Worm (Caenorhabditis elegans) whole organism, early embryonic: ENCODE results near the gene Y45G5AM.7.
"Not testable (repeated sequence)": the region's sequence is repeated elsewhere in the genome, so short reads cannot be mapped to it uniquely, and the experiment has no call there.

Experiments used
- B0310.2 ChIP-seq: sonication (generic microtip); optimal IDR thresholded peaks from 2 replicates; lab custom pipeline; 2016; ENCODE audit warnings: mild to moderate bottlenecking, missing genetic modification characterization, missing compliant biosample characterization
- F13C5.2 ChIP-seq: sonication (generic microtip); optimal IDR thresholded peaks from 2 replicates; lab custom pipeline; 2017; ENCODE audit warnings: mild to moderate bottlenecking, missing genetic modification characterization, inconsistent platforms, missing compliant biosample characterization
- aly-1 ChIP-seq: sonication (generic microtip); optimal IDR thresholded peaks from 2 replicates; lab custom pipeline; 2016; ENCODE audit warnings: missing genetic modification characterization, missing compliant biosample characterization
- ama-1 ChIP-seq: fragments of 150-350 bp; optimal IDR thresholded peaks from 2 replicates; lab custom pipeline; 2014
- ceh-13 ChIP-seq: fragments of 200-800 bp; sonication (Bioruptor generic); optimal IDR thresholded peaks from 2 replicates; lab custom pipeline; 2018; ENCODE audit warnings: mild to moderate bottlenecking, missing genetic modification characterization, missing compliant biosample characterization
- ceh-36 ChIP-seq: sonication (generic microtip); optimal IDR thresholded peaks from 2 replicates; lab custom pipeline; 2016; ENCODE audit warnings: missing genetic modification characterization, inconsistent platforms, missing compliant biosample characterization
- ets-7 ChIP-seq: sonication (generic microtip); optimal IDR thresholded peaks from 2 replicates; lab custom pipeline; 2016; ENCODE audit warnings: missing genotype, missing genetic modification characterization, missing compliant biosample characterization
- flt-1 ChIP-seq: fragments of 200-800 bp; sonication (Bioruptor generic); IDR thresholded peaks from 2 replicates; pipeline ENCODE4 v1.3.6; 2022; ENCODE audit warnings: missing genetic modification characterization, missing compliant biosample characterization
- hmbx-1 ChIP-seq: sonication (generic microtip); optimal IDR thresholded peaks from 2 replicates; lab custom pipeline; 2016; ENCODE audit warnings: mild to moderate bottlenecking, missing genetic modification characterization, missing compliant biosample characterization
- hmg-4 ChIP-seq: fragments of 200-800 bp; sonication (Bioruptor generic); optimal IDR thresholded peaks from 2 replicates; lab custom pipeline; 2018; ENCODE audit warnings: mild to moderate bottlenecking, missing genetic modification characterization, missing compliant biosample characterization
- hnd-1 ChIP-seq: sonication (generic microtip); optimal IDR thresholded peaks from 2 replicates; lab custom pipeline; 2016; ENCODE audit warnings: missing genetic modification characterization, missing compliant biosample characterization
- pes-1 ChIP-seq: fragments of 200-800 bp; sonication (Bioruptor generic); IDR thresholded peaks from 2 replicates; pipeline ENCODE4 v1.3.6; 2022; ENCODE audit warnings: missing genetic modification reagents, missing genetic modification characterization, missing compliant biosample characterization
- scrt-1 ChIP-seq: fragments of 200-800 bp; sonication (Bioruptor generic); IDR thresholded peaks from 2 replicates; pipeline ENCODE4 v1.3.6; 2022; ENCODE audit warnings: missing genetic modification characterization, missing compliant biosample characterization
- sea-1 ChIP-seq: fragments of 200-800 bp; sonication (Bioruptor generic); conservative IDR thresholded peaks from 2 replicates; pipeline ENCODE4 v1.3.6; 2022; ENCODE audit warnings: missing genetic modification characterization, missing compliant biosample characterization
- tbx-11 ChIP-seq: fragments of 200-800 bp; sonication (Bioruptor generic); IDR thresholded peaks from 2 replicates; pipeline ENCODE4 v1.3.6; 2022; ENCODE audit warnings: missing genetic modification characterization, missing compliant biosample characterization
- tbx-37 ChIP-seq: fragments of 200-800 bp; sonication (Bioruptor generic); conservative IDR thresholded peaks from 2 replicates; pipeline ENCODE4 v1.3.6; 2022; ENCODE audit warnings: missing genetic modification reagents, missing genetic modification characterization, missing compliant biosample characterization
- tra-4 ChIP-seq: sonication (generic microtip); optimal IDR thresholded peaks from 2 replicates; lab custom pipeline; 2017; ENCODE audit warnings: missing genetic modification characterization, missing compliant biosample characterization

Gene Y45G5AM.7

ce11 chrV:4170138-4170537, at the start of gene Y45G5AM.7:
Gene Y45G5AM.7 (minus strand): TSS chrV:4170238.
- no peak for TF ChIP-seq B0310.2 (tag; lab: Kevin White, UChicago)
- no peak for TF ChIP-seq hmbx-1 (tag; lab: Kevin White, UChicago)
- no peak for TF ChIP-seq ama-1 (lab: Kevin White, UChicago)
- no peak for TF ChIP-seq pes-1 (GFP tag; lab: Robert Waterston, UW)
- TF ChIP-seq tbx-11 (GFP tag; lab: Robert Waterston, UW), result no peak
- TF ChIP-seq ceh-13 (GFP tag; lab: Kevin White, UChicago), result no peak
- no peak for TF ChIP-seq F13C5.2
- TF ChIP-seq flt-1, result no peak
- TF ChIP-seq hnd-1, result no peak
- no peak for TF ChIP-seq hmg-4 (GFP tag; lab: Kevin White, UChicago)

- TF ChIP-seq tra-4 (tag; lab: Kevin White, UChicago) (no peak), ceh-36 (tag; lab: Kevin White, UChicago) (no peak), hnd-1 (no peak), ceh-13 (GFP tag; lab: Kevin White, UChicago) (no peak), scrt-1 (GFP tag; lab: Robert Waterston, UW) (no peak), B0310.2 (tag; lab: Kevin White, UChicago) (no peak), flt-1 (no peak), sea-1 (no peak), ama-1 (lab: Kevin White, UChicago) (no peak), tbx-11 (GFP tag; lab: Robert Waterston, UW) (no peak), hmbx-1 (tag; lab: Kevin White, UChicago) (no peak), hmg-4 (GFP tag; lab: Kevin White, UChicago) (no peak), ets-7 (tag; lab: Kevin White, UChicago) (no peak), aly-1 (tag; lab: Kevin White, UChicago) (no peak), pes-1 (GFP tag; lab: Robert Waterston, UW) (no peak), tbx-37 (GFP tag; lab: Robert Waterston, UW) (no peak), F13C5.2 (no peak)
Measured at ce11 chrV:4219342-4219741, 49.3 kb upstream of the Y45G5AM.7 start, which contains the start of gene nlp-9. Gene nlp-9 (plus strand): TSS chrV:4219642.

ce11 chrV:4218268-4218667, 48.2 kb upstream of the Y45G5AM.7 start:
- TF ChIP-seq ceh-36 (tag; lab: Kevin White, UChicago) (no peak), hnd-1 (no peak), F13C5.2 (no peak), scrt-1 (GFP tag; lab: Robert Waterston, UW) (no peak), tbx-37 (GFP tag; lab: Robert Waterston, UW) (no peak), tbx-11 (GFP tag; lab: Robert Waterston, UW) (no peak), pes-1 (GFP tag; lab: Robert Waterston, UW) (no peak), ceh-13 (GFP tag; lab: Kevin White, UChicago) (no peak), ama-1 (lab: Kevin White, UChicago) (no peak)

- TF ChIP-seq scrt-1 (GFP tag; lab: Robert Waterston, UW) (no peak), ets-7 (tag; lab: Kevin White, UChicago) (no peak), ama-1 (lab: Kevin White, UChicago) (no peak), aly-1 (tag; lab: Kevin White, UChicago) (no peak), flt-1 (no peak), tbx-37 (GFP tag; lab: Robert Waterston, UW) (no peak), B0310.2 (tag; lab: Kevin White, UChicago) (no peak)
Measured at ce11 chrV:4216902-4217301, 46.9 kb upstream of the Y45G5AM.7 start.

- not testable (repeated sequence) for TF ChIP-seq tra-4 (tag; lab: Kevin White, UChicago); sea-1; B0310.2 (tag; lab: Kevin White, UChicago)
Measured at ce11 chrV:4215856-4216255, 45.8 kb upstream of the Y45G5AM.7 start, which contains the start of gene H43I07.4. Gene H43I07.4 (plus strand): TSS chrV:4216156.

- TF ChIP-seq B0310.2 (tag; lab: Kevin White, UChicago) (no peak), ama-1 (lab: Kevin White, UChicago) (no peak), F13C5.2 (no peak), tbx-11 (GFP tag; lab: Robert Waterston, UW) (no peak), ets-7 (tag; lab: Kevin White, UChicago) (no peak), ceh-13 (GFP tag; lab: Kevin White, UChicago) (no peak), hmbx-1 (tag; lab: Kevin White, UChicago) (no peak), tra-4 (tag; lab: Kevin White, UChicago) (no peak), tbx-37 (GFP tag; lab: Robert Waterston, UW) (no peak), sea-1 (no peak), hnd-1 (no peak), ceh-36 (tag; lab: Kevin White, UChicago) (no peak), scrt-1 (GFP tag; lab: Robert Waterston, UW) (no peak), hmg-4 (GFP tag; lab: Kevin White, UChicago) (no peak), aly-1 (tag; lab: Kevin White, UChicago) (no peak), pes-1 (GFP tag; lab: Robert Waterston, UW) (no peak)
Measured at ce11 chrV:4211521-4211920, 41.5 kb upstream of the Y45G5AM.7 start.

- TF ChIP-seq flt-1 (no peak), ceh-13 (GFP tag; lab: Kevin White, UChicago) (no peak), scrt-1 (GFP tag; lab: Robert Waterston, UW) (no peak), ceh-36 (tag; lab: Kevin White, UChicago) (no peak), pes-1 (GFP tag; lab: Robert Waterston, UW) (no peak), aly-1 (tag; lab: Kevin White, UChicago) (no peak), F13C5.2 (no peak), ets-7 (tag; lab: Kevin White, UChicago) (no peak), B0310.2 (tag; lab: Kevin White, UChicago) (no peak)
Measured at ce11 chrV:4204421-4204820, 34.4 kb upstream of the Y45G5AM.7 start, which contains the start of gene H43I07.1. Gene H43I07.1 (plus strand): TSS chrV:4204721.
